Worm (Caenorhabditis elegans): ENCODE data around the gene col-95.

The col-95 gene

DNA sequence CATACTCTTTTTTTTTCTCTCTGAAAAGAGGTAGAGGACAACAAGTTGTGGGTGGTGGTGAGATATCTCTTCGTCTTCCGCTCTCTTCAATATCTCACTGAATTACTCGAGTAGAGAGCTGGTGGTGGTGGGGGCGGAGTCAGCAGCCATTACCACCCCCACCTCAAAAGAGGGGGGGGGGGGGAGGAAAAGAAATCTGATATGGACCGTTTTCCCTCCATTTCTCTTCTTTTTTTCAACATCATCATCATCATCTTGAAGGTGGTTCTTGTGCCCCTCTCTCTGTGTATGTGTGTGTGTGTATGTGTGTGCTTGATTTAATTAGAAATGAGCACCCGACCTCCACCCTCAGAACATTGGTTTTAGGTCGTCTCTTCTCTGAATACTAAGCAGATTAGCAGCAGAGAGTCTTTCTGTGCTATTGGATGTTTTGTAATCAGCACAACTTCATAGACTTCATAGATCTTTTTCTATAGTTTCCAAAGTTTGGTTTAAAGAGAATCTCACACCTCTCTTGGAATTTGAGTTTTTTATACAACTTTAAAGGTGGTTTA, 22.3 kb upstream of the col-95 start:
- TF ChIP-seq pqm-1 (tag; optimal IDR thresholded peaks at IDR 0.05) (no peak), fkh-2 (tag; optimal IDR thresholded peaks at IDR 0.05) (no peak), unc-39 (tag; optimal IDR thresholded peaks at IDR 0.05) (no peak), elt-2 (tag; optimal IDR thresholded peaks at IDR 0.05) (no peak), fos-1 (tag; optimal IDR thresholded peaks at IDR 0.05) (no peak), nhr-237 (tag; optimal IDR thresholded peaks at IDR 0.05) (no peak), nhr-43 (tag; optimal IDR thresholded peaks at IDR 0.05; ENCODE audit: poor library complexity, severe bottlenecking) (no peak)

DNA sequence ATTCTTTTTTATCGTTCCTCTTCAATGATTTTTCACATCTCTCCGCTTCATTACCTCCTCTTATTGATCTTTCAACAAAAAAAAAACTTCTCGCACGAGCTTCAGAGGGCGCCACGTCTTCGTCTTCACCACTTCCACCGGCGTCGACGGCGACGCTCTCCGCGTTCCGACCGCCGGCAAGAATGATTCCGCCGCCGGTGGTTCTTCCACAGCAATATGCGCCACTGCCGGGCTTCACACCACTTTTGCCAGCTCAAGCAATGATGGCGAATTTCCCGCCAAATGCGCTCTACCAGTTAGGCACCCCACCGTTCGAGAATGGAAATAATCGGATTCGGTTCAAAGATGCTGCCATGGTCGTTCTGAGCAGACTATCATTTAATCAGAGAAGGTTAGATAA, 20.8 kb upstream of the col-95 start:
- TF ChIP-seq lin-15B (tag; optimal IDR thresholded peaks at IDR 0.05) (no peak), egl-27 (tag; optimal IDR thresholded peaks at IDR 0.05) (no peak), fkh-2 (tag; optimal IDR thresholded peaks at IDR 0.05) (no peak), nhr-76 (tag; optimal IDR thresholded peaks at IDR 0.05) (no peak), ZK546.5 (tag; optimal IDR thresholded peaks at IDR 0.05) (no peak), ztf-11 (tag; optimal IDR thresholded peaks at IDR 0.05) (no peak), ceh-82 (tag; optimal IDR thresholded peaks at IDR 0.05) (no peak), ama-1 (optimal IDR thresholded peaks at IDR 0.05) (no peak), snpc-4 (tag; optimal IDR thresholded peaks at IDR 0.05) (no peak), egl-5 (tag; optimal IDR thresholded peaks at IDR 0.05) (no peak), pha-4 (tag; optimal IDR thresholded peaks at IDR 0.05) (no peak), daf-12 (tag; optimal IDR thresholded peaks at IDR 0.05) (no peak), zag-1 (tag; optimal IDR thresholded peaks at IDR 0.05) (no peak), lin-39 (tag; optimal IDR thresholded peaks at IDR 0.05) (no peak), ceh-9 (tag; optimal IDR thresholded peaks at IDR 0.05) (no peak)

DNA sequence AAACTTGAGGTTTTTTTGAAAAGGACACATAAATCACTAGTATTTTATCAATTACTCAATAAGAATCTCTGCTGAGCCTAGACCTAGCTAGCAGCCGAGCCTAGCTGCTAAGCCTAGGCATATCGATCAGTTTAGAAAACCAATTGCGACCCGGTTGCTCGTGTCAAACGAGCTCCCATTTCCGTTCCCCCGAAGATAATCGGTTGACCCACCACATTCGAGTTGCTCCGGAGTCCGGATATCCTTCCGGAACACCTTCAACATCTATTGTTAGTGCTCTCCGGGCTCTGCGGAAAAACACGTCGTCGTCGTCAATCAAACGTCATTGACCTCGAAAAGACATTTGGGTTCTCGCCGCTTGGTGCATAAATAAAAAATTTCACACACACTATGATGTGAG, 20.0 kb upstream of the col-95 start:
- peak; percentile 56 for TF ChIP-seq tbx-2 (tag; optimal IDR thresholded peaks at IDR 0.05)
- no peak for TF ChIP-seq fos-1 (tag; optimal IDR thresholded peaks at IDR 0.05)

- TF ChIP-seq hmg-11 (tag; optimal IDR thresholded peaks at IDR 0.05) (no peak), nhr-28 (tag; optimal IDR thresholded peaks at IDR 0.05) (no peak), elt-2 (tag; optimal IDR thresholded peaks at IDR 0.05) (peak; percentile 92), pha-4 (tag; optimal IDR thresholded peaks at IDR 0.05) (peak; percentile 31), pqm-1 (tag; optimal IDR thresholded peaks at IDR 0.05) (peak; percentile 73), jun-1 (tag; optimal IDR thresholded peaks at IDR 0.05) (peak; percentile 30), ceh-28 (tag; optimal IDR thresholded peaks at IDR 0.05) (peak; percentile 4)
Measured at ce11 chrIII:11684770-11685169, 19.0 kb upstream of the col-95 start.

- TF ChIP-seq ceh-16 (tag; optimal IDR thresholded peaks at IDR 0.05) (no peak), ztf-11 (tag; optimal IDR thresholded peaks at IDR 0.05) (no peak), nhr-23 (tag; optimal IDR thresholded peaks at IDR 0.05) (peak; percentile 67), snpc-4 (tag; optimal IDR thresholded peaks at IDR 0.05) (no peak), R02D3.7 (tag; optimal IDR thresholded peaks at IDR 0.05) (peak; percentile 47), nhr-237 (tag; optimal IDR thresholded peaks at IDR 0.05) (no peak), eor-1 (tag; optimal IDR thresholded peaks at IDR 0.05) (no peak), hmg-11 (tag; optimal IDR thresholded peaks at IDR 0.05) (no peak), nhr-76 (tag; optimal IDR thresholded peaks at IDR 0.05) (no peak), ztf-4 (tag; optimal IDR thresholded peaks at IDR 0.05) (no peak), zag-1 (tag; optimal IDR thresholded peaks at IDR 0.05) (no peak), lin-39 (tag; optimal IDR thresholded peaks at IDR 0.05) (no peak), egl-5 (tag; optimal IDR thresholded peaks at IDR 0.05) (no peak), aly-2 (tag; optimal IDR thresholded peaks at IDR 0.05) (no peak), elt-2 (tag; optimal IDR thresholded peaks at IDR 0.05) (peak; percentile 96), egl-27 (tag; optimal IDR thresholded peaks at IDR 0.05) (peak; percentile 41), pha-4 (tag; optimal IDR thresholded peaks at IDR 0.05) (peak; percentile 78), tbx-2 (tag; optimal IDR thresholded peaks at IDR 0.05) (no peak), mdl-1 (tag; optimal IDR thresholded peaks at IDR 0.05) (no peak), fkh-2 (tag; optimal IDR thresholded peaks at IDR 0.05) (no peak), mml-1 (tag; optimal IDR thresholded peaks at IDR 0.05) (no peak), skn-1 (tag; optimal IDR thresholded peaks at IDR 0.05) (peak; percentile 75), fos-1 (tag; optimal IDR thresholded peaks at IDR 0.05) (no peak), ZK546.5 (tag; optimal IDR thresholded peaks at IDR 0.05) (no peak), daf-12 (tag; optimal IDR thresholded peaks at IDR 0.05) (no peak), nhr-12 (tag; optimal IDR thresholded peaks at IDR 0.05) (no peak), lin-15B (tag; optimal IDR thresholded peaks at IDR 0.05) (peak; percentile 8), jun-1 (tag; optimal IDR thresholded peaks at IDR 0.05) (peak; percentile 92), fkh-10 (GFP tag; optimal IDR thresholded peaks at IDR 0.05) (no peak), unc-62 (GFP tag; optimal IDR thresholded peaks at IDR 0.05) (peak; percentile 5), nhr-28 (tag; optimal IDR thresholded peaks at IDR 0.05) (no peak), lsy-12 (tag; optimal IDR thresholded peaks at IDR 0.05) (peak; percentile 16), ceh-9 (tag; optimal IDR thresholded peaks at IDR 0.05) (no peak), nhr-43 (tag; optimal IDR thresholded peaks at IDR 0.05; ENCODE audit: poor library complexity, severe bottlenecking) (peak; percentile 32), nhr-77 (tag; optimal IDR thresholded peaks at IDR 0.05) (no peak), elt-1 (tag; optimal IDR thresholded peaks at IDR 0.05) (no peak), nfya-1 (tag; optimal IDR thresholded peaks at IDR 0.05; ENCODE audit: insufficient read depth) (peak; percentile 35), nhr-25 (tag; optimal IDR thresholded peaks at IDR 0.05) (no peak)
Measured at ce11 chrIII:11689303-11689702, 14.5 kb upstream of the col-95 start.

Data from whole organism, L3 larva.